Fruit fly (Drosophila melanogaster) whole organism, wandering third instar larva: ENCODE measurements around the gene CG14273.

Source experiments
- Abd-B ChIP-seq: fragments of >200 bp; optimal IDR thresholded peaks from 2 replicates; lab custom pipeline; 2017; ENCODE audit warnings: missing biosample characterization, missing genetic modification characterization
- CG32264 ChIP-seq: fragments of 200-800 bp; sonication (Bioruptor generic); optimal IDR thresholded peaks from 2 replicates; lab custom pipeline; 2016; ENCODE audit warnings: missing biosample characterization, missing genetic modification characterization
- CG9705 ChIP-seq: fragments of 200-800 bp; sonication (Bioruptor generic); optimal IDR thresholded peaks from 2 replicates; lab custom pipeline; 2018; ENCODE audit warnings: missing biosample characterization, mild to moderate bottlenecking, missing genetic modification characterization
- CrebA ChIP-seq: fragments of 200-800 bp; sonication (Bioruptor generic); optimal IDR thresholded peaks from 2 replicates; lab custom pipeline; 2016; ENCODE audit warnings: missing biosample characterization, mild to moderate bottlenecking, missing genetic modification characterization, borderline replicate concordance
- Dfd ChIP-seq: fragments of >200 bp; optimal IDR thresholded peaks from 2 replicates; lab custom pipeline; 2017; ENCODE audit warnings: missing biosample characterization, missing genetic modification characterization
- Dif ChIP-seq: fragments of 200-275, 200-300 bp; sonication (Bioruptor generic); optimal IDR thresholded peaks from 2 replicates; lab custom pipeline; 2018; ENCODE audit warnings: missing biosample characterization, missing genetic modification characterization; ENCODE audit not compliant: partially characterized antibody
- HLH106 ChIP-seq: fragments of 200-800 bp; optimal IDR thresholded peaks from 3 replicates; lab custom pipeline; 2019; ENCODE audit warnings: missing biosample characterization, mild to moderate bottlenecking, missing genetic modification characterization, moderate library complexity
- Hnf4 ChIP-seq: fragments of 200-800 bp; sonication (Bioruptor generic); optimal IDR thresholded peaks from 2 replicates; lab custom pipeline; 2016; ENCODE audit warnings: missing biosample characterization, mild to moderate bottlenecking, missing genetic modification characterization
- Hr78 ChIP-seq: fragments of >200 bp; optimal IDR thresholded peaks from 2 replicates; lab custom pipeline; 2017; ENCODE audit warnings: missing biosample characterization, missing genetic modification characterization
- Hr83 ChIP-seq: fragments of 200-300 bp; sonication (Bioruptor generic); optimal IDR thresholded peaks from 2 replicates; lab custom pipeline; 2016; ENCODE audit warnings: missing biosample characterization, mild to moderate bottlenecking, missing genetic modification characterization, moderate library complexity; ENCODE audit not compliant: poor library complexity, severe bottlenecking
- Jra ChIP-seq: sonication (Bioruptor generic); optimal IDR thresholded peaks from 2 replicates; lab custom pipeline; 2016; ENCODE audit warnings: missing biosample characterization, missing genetic modification characterization
- Mio ChIP-seq: sonication (Bioruptor generic); optimal IDR thresholded peaks from 2 replicates; lab custom pipeline; 2016; ENCODE audit warnings: missing biosample characterization, missing genetic modification characterization
- Myc ChIP-seq: fragments of >200 bp; optimal IDR thresholded peaks from 2 replicates; lab custom pipeline; 2017
- N ChIP-seq: fragments of >200 bp; optimal IDR thresholded peaks from 2 replicates; lab custom pipeline; 2018; ENCODE audit warnings: missing biosample characterization, missing external identifiers, missing genetic modification characterization
- OdsH ChIP-seq: fragments of 200-800 bp; sonication (Bioruptor generic); optimal IDR thresholded peaks from 2 replicates; lab custom pipeline; 2016; ENCODE audit warnings: missing biosample characterization, mild to moderate bottlenecking, missing genetic modification characterization
- Rel ChIP-seq, 2 experiments: fragments of 200-800 bp; sonication (Bioruptor generic) in 1 of 2; optimal IDR thresholded peaks; 2 replicates in 1 of 2; 3 replicates in 1 of 2; lab custom pipeline; 2016 to 2019; ENCODE audit warnings: mild to moderate bottlenecking in 2 of 2, missing biosample characterization in 2 of 2, missing genetic modification characterization in 2 of 2, moderate library complexity in 1 of 2
- Sp1 ChIP-seq: fragments of 200-800 bp; sonication (Bioruptor generic); optimal IDR thresholded peaks from 3 replicates; lab custom pipeline; 2019; ENCODE audit warnings: missing biosample characterization, mild to moderate bottlenecking, missing genetic modification characterization, moderate library complexity
- Vsx2 ChIP-seq: fragments of 200-300, 225-300 bp; sonication (Bioruptor generic); optimal IDR thresholded peaks from 2 replicates; lab custom pipeline; 2018; ENCODE audit warnings: missing biosample characterization, missing genetic modification characterization; ENCODE audit not compliant: partially characterized antibody
- br ChIP-seq: fragments of 200-800 bp; sonication (Bioruptor generic); optimal IDR thresholded peaks from 2 replicates; lab custom pipeline; 2016; ENCODE audit warnings: missing biosample characterization, missing genetic modification characterization
- brk ChIP-seq: fragments of 200-800 bp; sonication (Bioruptor generic); optimal IDR thresholded peaks from 2 replicates; lab custom pipeline; 2016; ENCODE audit warnings: missing biosample characterization, mild to moderate bottlenecking, missing genetic modification characterization
- dl ChIP-seq, 2 experiments: fragments of 175-275, 200-275 bp in 1 of 2; fragments of 200-275 bp in 1 of 2; sonication (Bioruptor generic); optimal IDR thresholded peaks; lab custom pipeline; 2018; ENCODE audit warnings: mild to moderate bottlenecking in 2 of 2, missing biosample characterization in 2 of 2, missing genetic modification characterization in 2 of 2, moderate library complexity in 2 of 2; ENCODE audit not compliant: partially characterized antibody in 2 of 2, insufficient read depth in 1 of 2
- dmrt93B ChIP-seq: fragments of 200-800 bp; sonication (Bioruptor generic); optimal IDR thresholded peaks from 2 replicates; lab custom pipeline; 2018; ENCODE audit warnings: missing biosample characterization, mild to moderate bottlenecking, missing genetic modification characterization
- dsf ChIP-seq: sonication (Bioruptor generic); optimal IDR thresholded peaks from 2 replicates; lab custom pipeline; 2016; ENCODE audit warnings: missing biosample characterization, missing genetic modification characterization, borderline replicate concordance
- ey ChIP-seq: fragments of 200-800 bp; sonication (Bioruptor generic); optimal IDR thresholded peaks from 2 replicates; lab custom pipeline; 2016; ENCODE audit warnings: missing biosample characterization, missing genetic modification characterization
- foxo ChIP-seq, 2 experiments: fragments of 200-800 bp; sonication (Bioruptor generic); optimal IDR thresholded peaks; 2 replicates in 1 of 2; 3 replicates in 1 of 2; lab custom pipeline; 2016 to 2017; ENCODE audit warnings: missing biosample characterization in 2 of 2, missing genetic modification characterization in 2 of 2
- fru ChIP-seq: fragments of 200-800 bp; sonication (Bioruptor generic); optimal IDR thresholded peaks from 3 replicates; lab custom pipeline; 2016; ENCODE audit warnings: missing biosample characterization, mild to moderate bottlenecking, missing genetic modification characterization
- h ChIP-seq: fragments of 200-800 bp; sonication (Bioruptor generic); optimal IDR thresholded peaks from 3 replicates; lab custom pipeline; 2016; ENCODE audit warnings: missing biosample characterization, mild to moderate bottlenecking, missing genetic modification characterization
- jim ChIP-seq: fragments of 175-275, 200-325 bp; sonication (Bioruptor generic); optimal IDR thresholded peaks from 2 replicates; lab custom pipeline; 2016; ENCODE audit warnings: missing biosample characterization, mild to moderate bottlenecking, missing genetic modification characterization
- lola ChIP-seq: fragments of >200 bp; optimal IDR thresholded peaks from 2 replicates; lab custom pipeline; 2017; ENCODE audit warnings: missing biosample characterization, missing genetic modification characterization
- pan ChIP-seq: fragments of >200 bp; optimal IDR thresholded peaks from 2 replicates; lab custom pipeline; 2017
- psq ChIP-seq: fragments of 200-800 bp; sonication (Bioruptor generic); optimal IDR thresholded peaks from 3 replicates; lab custom pipeline; 2017; ENCODE audit warnings: missing biosample characterization, mild to moderate bottlenecking, missing genetic modification characterization, moderate library complexity
- rgr ChIP-seq: fragments of 200-800 bp; sonication (Bioruptor generic); optimal IDR thresholded peaks from 3 replicates; lab custom pipeline; 2016; ENCODE audit warnings: missing biosample characterization, mild to moderate bottlenecking, missing genetic modification characterization
- sage ChIP-seq: fragments of 200-800 bp; sonication (Bioruptor generic); optimal IDR thresholded peaks from 2 replicates; lab custom pipeline; 2016; ENCODE audit warnings: missing biosample characterization, mild to moderate bottlenecking, missing genetic modification characterization
- sv ChIP-seq: fragments of 200-800 bp; sonication (Bioruptor generic); optimal IDR thresholded peaks from 3 replicates; lab custom pipeline; 2016; ENCODE audit warnings: missing biosample characterization, missing genetic modification characterization
- tai ChIP-seq: sonication (Bioruptor generic); optimal IDR thresholded peaks from 2 replicates; lab custom pipeline; 2016; ENCODE audit warnings: missing biosample characterization, missing genetic modification characterization
- usp ChIP-seq: fragments of >200 bp; optimal IDR thresholded peaks from 2 replicates; lab custom pipeline; 2017; ENCODE audit warnings: missing biosample characterization, missing genetic modification characterization
- woc ChIP-seq: sonication (Bioruptor generic); optimal IDR thresholded peaks from 2 replicates; lab custom pipeline; 2016; ENCODE audit warnings: missing biosample characterization, mild to moderate bottlenecking, missing genetic modification characterization

CG14273 gene

DNA sequence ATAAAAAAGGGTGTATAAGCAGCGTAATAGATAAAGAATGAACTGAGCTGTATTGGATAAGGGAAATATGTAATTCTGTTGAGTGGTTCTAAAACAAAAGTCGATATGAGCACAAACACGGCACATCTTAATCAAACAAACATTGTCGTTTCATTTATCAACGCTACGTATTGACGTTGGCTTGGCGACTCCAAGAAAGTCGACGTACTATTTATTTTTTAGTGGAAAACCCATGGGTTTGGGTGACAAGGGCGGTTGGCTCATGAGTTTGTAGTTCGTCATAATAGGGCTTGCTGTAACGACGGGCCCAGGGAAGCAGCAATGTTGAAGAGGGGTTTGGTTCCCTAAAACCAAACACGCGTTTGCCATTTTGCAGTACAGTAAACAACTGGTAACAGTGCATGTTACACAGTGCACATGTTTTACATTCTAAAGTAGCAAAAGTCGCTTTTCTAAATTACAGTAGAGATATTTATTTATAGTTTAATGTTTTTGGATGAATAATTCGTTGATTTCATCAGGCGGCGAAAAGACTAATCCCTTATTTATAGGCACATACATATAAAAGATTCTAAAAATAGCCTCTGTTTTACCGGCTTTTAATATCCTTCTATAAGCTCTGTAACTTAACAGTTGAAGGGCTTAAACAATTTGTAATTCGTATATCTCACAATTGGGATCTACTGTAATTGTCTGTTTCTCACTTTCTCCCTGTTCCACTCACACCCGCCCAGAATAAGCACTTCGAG, 18.9 kb downstream of the CG14273 start (continued):
- TF ChIP-seq dsf (no peak), sv (GFP tag; lab: Kevin White, UChicago) (no peak), Abd-B (no peak), dmrt93B (peak; percentile 28), Myc (lab: Kevin White, UChicago) (no peak)

- TF ChIP-seq CG9705 (GFP tag; lab: Kevin White, UChicago) (peak; percentile 53), N (no peak), tai (GFP tag; lab: Kevin White, UChicago) (peak; percentile 63), rgr (GFP tag; lab: Kevin White, UChicago) (peak; percentile 86), ey (GFP tag; lab: Kevin White, UChicago) (peak; percentile 90), usp (GFP tag; lab: Kevin White, UChicago) (no peak), sage (GFP tag; lab: Kevin White, UChicago) (peak; percentile 48), br (GFP tag; lab: Kevin White, UChicago) (peak; percentile 85), Hr78 (no peak), jim (GFP tag; lab: Kevin White, UChicago) (no peak), Dif (peak; percentile 33), dmrt93B (peak; percentile 66), pan (lab: Kevin White, UChicago) (no peak), fru (GFP tag; lab: Kevin White, UChicago) (peak; percentile 89), Dfd (GFP tag; lab: Kevin White, UChicago) (no peak), HLH106 (tag; lab: Kevin White, UChicago) (peak; percentile 80), CG32264 (GFP tag; lab: Kevin White, UChicago) (peak; percentile 62), Hr83 (peak; percentile 49), OdsH (peak; percentile 91), Jra (GFP tag; lab: Kevin White, UChicago) (peak; percentile 83), Rel (GFP tag; optimal IDR thresholded peaks at IDR 0.05; lab: Kevin White, UChicago) (no peak), Rel (tag; optimal IDR thresholded peaks at IDR 0.05; lab: Kevin White, UChicago) (peak; percentile 41), woc (peak; percentile 93), dl (GFP tag; optimal IDR thresholded peaks at IDR 0.05; lab: Kevin White, UChicago; ENCODE audit: insufficient read depth in 1 of 2, partially characterized antibody in 2 of 2) (no peak), dsf (no peak), foxo (GFP tag; optimal IDR thresholded peaks at IDR 0.05; lab: Kevin White, UChicago) (peak in 1 of 2 experiments; percentile 90), Mio (GFP tag; lab: Kevin White, UChicago) (no peak), Vsx2 (GFP tag; lab: Kevin White, UChicago) (peak; percentile 49), Myc (lab: Kevin White, UChicago) (no peak), sv (GFP tag; lab: Kevin White, UChicago) (peak; percentile 66), Hnf4 (peak; percentile 86), lola (GFP tag; lab: Kevin White, UChicago) (no peak), h (GFP tag; lab: Kevin White, UChicago) (peak; percentile 89), Sp1 (GFP tag; lab: Kevin White, UChicago) (peak; percentile 74), CrebA (GFP tag; lab: Kevin White, UChicago) (no peak), brk (GFP tag; lab: Kevin White, UChicago) (peak; percentile 72), psq (GFP tag; lab: Kevin White, UChicago) (peak; percentile 82)
Observed at dm6 chr2L:8362273-8362954, 19.9 kb downstream of the CG14273 start, which contains the start of gene CG7627. Gene CG7627 (minus strand): TSS chr2L:8362469.
